Fruit fly (Drosophila melanogaster) whole organism, embryonic: ENCODE results near the gene CG6006.

Experiments
- Atf6 ChIP-seq: fragments of 200-800 bp; sonication (Bioruptor generic); IDR thresholded peaks from 2 replicates; pipeline ENCODE4 v1.3.6; 2022; ENCODE audit warnings: missing biosample characterization, missing genetic modification characterization
- CG1024 ChIP-seq: fragments of 200-800 bp; sonication (Bioruptor generic); IDR thresholded peaks from 2 replicates; pipeline ENCODE4 v1.3.6; 2022; ENCODE audit warnings: missing biosample characterization, missing genetic modification characterization
- CG10321 ChIP-seq: fragments of 200-800 bp; sonication (Bioruptor generic); IDR thresholded peaks from 2 replicates; pipeline ENCODE4 v1.3.6; 2022; ENCODE audit warnings: missing biosample characterization, missing genetic modification characterization
- CG10979 ChIP-seq: fragments of 200-800 bp; sonication (Bioruptor generic); optimal IDR thresholded peaks from 2 replicates; lab custom pipeline; 2018; ENCODE audit warnings: missing biosample characterization, mild to moderate bottlenecking, missing genetic modification characterization, moderate library complexity
- CG12104 ChIP-seq: fragments of 200-800 bp; sonication (Bioruptor generic); optimal IDR thresholded peaks from 3 replicates; lab custom pipeline; 2016; ENCODE audit warnings: missing biosample characterization, missing genetic modification characterization
- CG13296 ChIP-seq: fragments of 200-800 bp; sonication (Bioruptor generic); optimal IDR thresholded peaks from 3 replicates; lab custom pipeline; 2018; ENCODE audit warnings: missing biosample characterization, mild to moderate bottlenecking, missing genetic modification characterization
- CG14710 ChIP-seq: fragments of 200-800 bp; sonication (Bioruptor generic); optimal IDR thresholded peaks from 3 replicates; lab custom pipeline; 2019; ENCODE audit warnings: missing biosample characterization, mild to moderate bottlenecking, missing genetic modification characterization, moderate library complexity
- CG30403 ChIP-seq: fragments of 200-800 bp; sonication (Bioruptor generic); optimal IDR thresholded peaks from 3 replicates; lab custom pipeline; 2016; ENCODE audit warnings: missing biosample characterization, missing genetic modification characterization
- CG32532 ChIP-seq: fragments of 200-800 bp; sonication (Bioruptor generic); IDR thresholded peaks from 2 replicates; pipeline ENCODE4 v1.3.6; 2022; ENCODE audit warnings: missing biosample characterization, missing genetic modification characterization
- CG3407 ChIP-seq: fragments of 200-800 bp; sonication (Bioruptor generic); optimal IDR thresholded peaks from 2 replicates; lab custom pipeline; 2018; ENCODE audit warnings: missing biosample characterization, mild to moderate bottlenecking, missing genetic modification characterization
- CG3838 ChIP-seq: fragments of 200-800 bp; sonication (Bioruptor generic); optimal IDR thresholded peaks from 3 replicates; lab custom pipeline; 2016; ENCODE audit warnings: missing biosample characterization, missing genetic modification characterization
- CG5953 ChIP-seq: fragments of 200-800 bp; sonication (Bioruptor generic); IDR thresholded peaks from 2 replicates; pipeline ENCODE4 v1.3.6; 2022; ENCODE audit warnings: missing biosample characterization, missing genetic modification characterization
- CG6791 ChIP-seq: fragments of 200-800 bp; sonication (Bioruptor generic); IDR thresholded peaks from 3 replicates; pipeline ENCODE4 v1.3.6; 2022; ENCODE audit warnings: missing biosample characterization, missing genetic modification characterization; ENCODE audit not compliant: partially characterized antibody
- CG7745 ChIP-seq: fragments of 200-800 bp; sonication (Bioruptor generic); optimal IDR thresholded peaks from 2 replicates; lab custom pipeline; 2018; ENCODE audit warnings: missing biosample characterization, mild to moderate bottlenecking, missing genetic modification characterization, moderate library complexity
- CG8359 ChIP-seq: fragments of 200-800 bp; sonication (Bioruptor generic); optimal IDR thresholded peaks from 2 replicates; lab custom pipeline; 2017; ENCODE audit warnings: missing biosample characterization, mild to moderate bottlenecking, missing genetic modification characterization, borderline replicate concordance
- CG9437 ChIP-seq: fragments of 200-800 bp; sonication (Bioruptor generic); optimal IDR thresholded peaks from 2 replicates; lab custom pipeline; 2018; ENCODE audit warnings: missing biosample characterization, mild to moderate bottlenecking, missing genetic modification characterization
- CG9727 ChIP-seq: fragments of 200-800 bp; sonication (Bioruptor generic); optimal IDR thresholded peaks from 3 replicates; lab custom pipeline; 2017; ENCODE audit warnings: missing biosample characterization, mild to moderate bottlenecking, missing genetic modification characterization
- CG9876 ChIP-seq: fragments of 200-800 bp; sonication (Bioruptor generic); optimal IDR thresholded peaks from 2 replicates; lab custom pipeline; 2016; ENCODE audit warnings: missing biosample characterization, missing genetic modification characterization
- CG9932 ChIP-seq: fragments of 200-800 bp; sonication (Bioruptor generic); IDR thresholded peaks from 2 replicates; pipeline ENCODE4 v1.3.6; 2022; ENCODE audit warnings: missing biosample characterization, missing genetic modification characterization
- Doc3 ChIP-seq: fragments of 200-800 bp; sonication (Bioruptor generic); IDR thresholded peaks from 3 replicates; pipeline ENCODE4 v1.3.6; 2022; ENCODE audit warnings: missing biosample characterization, missing genetic modification characterization; ENCODE audit not compliant: partially characterized antibody
- Drgx ChIP-seq: fragments of 200-800 bp; sonication (Bioruptor generic); IDR thresholded peaks from 2 replicates; pipeline ENCODE4 v1.3.6; 2022; ENCODE audit warnings: missing biosample characterization, missing genetic modification characterization
- Elba2 ChIP-seq: fragments of 200-800 bp; sonication (Bioruptor generic); optimal IDR thresholded peaks from 3 replicates; lab custom pipeline; 2016; ENCODE audit warnings: missing biosample characterization, missing genetic modification characterization
- H2.0 ChIP-seq: fragments of 200-800 bp; sonication (Bioruptor generic); IDR thresholded peaks from 2 replicates; pipeline ENCODE4 v1.3.6; 2022; ENCODE audit warnings: missing biosample characterization, missing genetic modification characterization
- Hmr ChIP-seq: fragments of 200-800 bp; sonication (Bioruptor generic); optimal IDR thresholded peaks from 3 replicates; lab custom pipeline; 2017; ENCODE audit warnings: mild to moderate bottlenecking, missing biosample characterization, missing genetic modification reagents, missing genetic modification characterization
- Lim3 ChIP-seq: fragments of 200-800 bp; sonication (Bioruptor generic); IDR thresholded peaks from 2 replicates; pipeline ENCODE4 v1.3.6; 2022; ENCODE audit warnings: missing biosample characterization, missing genetic modification characterization
- MBD-R2 ChIP-seq: fragments of 200-800 bp; sonication (Bioruptor generic); IDR thresholded peaks from 2 replicates; pipeline ENCODE4 v1.3.6; 2022; ENCODE audit warnings: missing biosample characterization, missing genetic modification characterization
- MESR4 ChIP-seq: fragments of 200-800 bp; sonication (Bioruptor generic); optimal IDR thresholded peaks from 2 replicates; lab custom pipeline; 2018; ENCODE audit warnings: missing biosample characterization, mild to moderate bottlenecking, missing genetic modification characterization, moderate library complexity
- NfI ChIP-seq: fragments of 200-800 bp; sonication (Bioruptor generic); optimal IDR thresholded peaks from 3 replicates; lab custom pipeline; 2018; ENCODE audit warnings: missing biosample characterization, mild to moderate bottlenecking, missing genetic modification characterization, moderate library complexity
- Opbp ChIP-seq: fragments of 200-800 bp; sonication (Bioruptor generic); IDR thresholded peaks from 3 replicates; pipeline ENCODE4 v1.3.6; 2022; ENCODE audit warnings: missing biosample characterization, missing genetic modification characterization; ENCODE audit not compliant: partially characterized antibody
- Ravus ChIP-seq: fragments of 200-800 bp; sonication (Bioruptor generic); IDR thresholded peaks from 2 replicates; pipeline ENCODE4 v1.3.6; 2022; ENCODE audit warnings: missing biosample characterization, missing genetic modification characterization
- Spps ChIP-seq: fragments of 200-800 bp; sonication (Bioruptor generic); optimal IDR thresholded peaks from 2 replicates; lab custom pipeline; 2018; ENCODE audit warnings: missing biosample characterization, mild to moderate bottlenecking, missing genetic modification characterization
- Stat92E ChIP-seq, 3 experiments: fragments of >200 bp in 2 of 3; fragments of 200-800 bp in 1 of 3; sonication (Bioruptor generic) in 1 of 3; optimal IDR thresholded peaks; 2 replicates each; lab custom pipeline; 2017 to 2019; ENCODE audit warnings: missing biosample characterization in 3 of 3, missing genetic modification characterization in 3 of 3, mild to moderate bottlenecking in 1 of 3, moderate library complexity in 1 of 3
- YL-1 ChIP-seq: fragments of 200-800 bp; sonication (Bioruptor generic); optimal IDR thresholded peaks from 3 replicates; lab custom pipeline; 2017; ENCODE audit warnings: missing biosample characterization, mild to moderate bottlenecking, missing genetic modification characterization
- cwo ChIP-seq: fragments of 200-800 bp; sonication (Bioruptor generic); optimal IDR thresholded peaks from 3 replicates; lab custom pipeline; 2017; ENCODE audit warnings: missing biosample characterization, missing genetic modification characterization, mild to moderate bottlenecking, moderate library complexity, missing genetic modification reagents
- dmrt99B ChIP-seq: fragments of 200-800 bp; sonication (Bioruptor generic); optimal IDR thresholded peaks from 2 replicates; lab custom pipeline; 2018; ENCODE audit warnings: missing biosample characterization, mild to moderate bottlenecking, missing genetic modification characterization, moderate library complexity
- fd3F ChIP-seq: fragments of 200-800 bp; sonication (Bioruptor generic); optimal IDR thresholded peaks from 2 replicates; lab custom pipeline; 2018; ENCODE audit warnings: missing biosample characterization, mild to moderate bottlenecking, missing genetic modification characterization, moderate library complexity
- grau ChIP-seq: fragments of 200-800 bp; optimal IDR thresholded peaks from 3 replicates; lab custom pipeline; 2019; ENCODE audit warnings: missing biosample characterization, mild to moderate bottlenecking, missing genetic modification characterization, moderate library complexity
- hbn ChIP-seq: fragments of 200-800 bp; sonication (Bioruptor generic); IDR thresholded peaks from 2 replicates; pipeline ENCODE4 v1.3.6; 2022; ENCODE audit warnings: missing biosample characterization, missing genetic modification characterization; ENCODE audit not compliant: partially characterized antibody
- her ChIP-seq: fragments of 200-800 bp; sonication (Bioruptor generic); optimal IDR thresholded peaks from 2 replicates; lab custom pipeline; 2016; ENCODE audit warnings: missing biosample characterization, missing genetic modification characterization
- kah ChIP-seq: fragments of 200-800 bp; sonication (Bioruptor generic); optimal IDR thresholded peaks from 2 replicates; lab custom pipeline; 2018; ENCODE audit warnings: missing biosample characterization, mild to moderate bottlenecking, missing genetic modification characterization
- lbe ChIP-seq: fragments of 200-800 bp; sonication (Bioruptor generic); optimal IDR thresholded peaks from 2 replicates; lab custom pipeline; 2016; ENCODE audit warnings: missing biosample characterization, mild to moderate bottlenecking, missing genetic modification characterization
- odd ChIP-seq: fragments of 200-800 bp; sonication (Bioruptor generic); optimal IDR thresholded peaks from 2 replicates; lab custom pipeline; 2017; ENCODE audit warnings: missing biosample characterization, mild to moderate bottlenecking, missing genetic modification characterization
- pum ChIP-seq: fragments of 200-800 bp; sonication (Bioruptor generic); optimal IDR thresholded peaks from 2 replicates; lab custom pipeline; 2016; ENCODE audit warnings: missing biosample characterization, missing genetic modification characterization
- ssp ChIP-seq: fragments of 200-800 bp; sonication (Bioruptor generic); IDR thresholded peaks from 2 replicates; pipeline ENCODE4 v1.3.6; 2022; ENCODE audit warnings: missing biosample characterization, missing genetic modification characterization
- trem ChIP-seq: fragments of 200-800 bp; optimal IDR thresholded peaks from 3 replicates; lab custom pipeline; 2019; ENCODE audit warnings: missing biosample characterization, mild to moderate bottlenecking, missing genetic modification characterization, moderate library complexity
- tup ChIP-seq: fragments of 200-800 bp; sonication (Bioruptor generic); optimal IDR thresholded peaks from 2 replicates; lab custom pipeline; 2016; ENCODE audit warnings: missing biosample characterization, mild to moderate bottlenecking, missing genetic modification characterization, moderate library complexity
- zfh1 ChIP-seq: fragments of 200-800 bp; sonication (Bioruptor generic); IDR thresholded peaks from 3 replicates; pipeline ENCODE4 v1.3.6; 2022; ENCODE audit warnings: missing biosample characterization, missing genetic modification characterization

CG6006 gene

DNA sequence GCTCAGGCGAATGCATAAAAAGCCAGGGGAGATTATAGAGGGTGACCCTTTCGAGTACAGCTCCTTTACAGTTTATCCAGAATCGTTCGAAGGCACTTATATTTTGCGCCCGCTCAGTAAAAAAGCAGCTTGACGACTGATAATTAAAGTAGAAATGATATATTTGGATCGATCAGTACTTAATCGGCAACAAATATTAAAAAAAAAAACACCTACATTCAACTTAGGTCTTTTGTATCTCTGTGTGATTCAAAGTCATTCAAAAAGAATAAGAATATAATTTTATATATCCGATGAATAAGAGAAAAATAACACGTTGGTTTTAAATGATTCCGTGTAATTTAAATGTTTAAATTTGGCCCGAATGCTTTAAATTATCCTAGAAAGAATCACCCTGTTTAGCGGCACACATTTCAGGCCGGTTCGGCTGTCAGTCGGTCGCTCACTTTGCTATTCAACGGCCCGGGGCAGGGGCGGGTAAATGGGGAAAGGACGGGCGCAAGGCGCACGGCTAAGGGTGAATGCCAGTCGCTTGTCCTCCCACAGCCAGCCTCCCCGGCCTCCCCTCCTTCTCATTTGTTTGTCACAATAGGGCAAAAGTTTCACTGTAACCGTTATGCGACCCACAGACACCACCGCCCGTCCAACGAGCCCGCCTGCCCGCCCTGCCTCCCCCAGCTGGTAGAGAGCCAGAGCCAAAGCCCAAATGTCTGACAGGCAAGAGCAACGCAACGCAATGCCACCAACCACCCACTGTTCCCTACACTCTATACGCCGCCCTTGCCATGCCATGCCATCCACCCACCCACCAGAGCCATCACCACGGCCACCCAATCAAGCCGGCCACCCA is 58.3 kb downstream of the CG6006 start (continued):
- TF ChIP-seq Hmr (GFP tag; lab: Kevin White, UChicago): peak; percentile 70
- TF ChIP-seq CG30403 (GFP tag; lab: Kevin White, UChicago): peak; percentile 56
- no peak for TF ChIP-seq her (GFP tag; lab: Kevin White, UChicago)
- no peak for TF ChIP-seq Doc3
- peak; percentile 51 for TF ChIP-seq CG3407 (GFP tag; lab: Kevin White, UChicago)
- TF ChIP-seq grau (tag; lab: Kevin White, UChicago): peak; percentile 30
- no peak for TF ChIP-seq CG3838 (GFP tag; lab: Kevin White, UChicago)
- TF ChIP-seq MBD-R2 (GFP tag; lab: Robert Waterston, UW): 0 out of 2 replicates have a peak, but pooled peaks have one; percentile 11
- TF ChIP-seq CG9437 (GFP tag; lab: Kevin White, UChicago): peak; percentile 31
- no peak for TF ChIP-seq CG10321 (GFP tag; lab: Robert Waterston, UW)
- no peak for TF ChIP-seq CG1024
- TF ChIP-seq NfI (GFP tag; lab: Kevin White, UChicago): peak; percentile 27
- peak; percentile 62 for TF ChIP-seq CG12104 (GFP tag; lab: Kevin White, UChicago)
- TF ChIP-seq Opbp (GFP tag; lab: Robert Waterston, UW): no peak
- TF ChIP-seq Spps (tag; lab: Kevin White, UChicago): no peak
- no peak for TF ChIP-seq hbn (GFP tag; lab: Robert Waterston, UW)
- TF ChIP-seq CG32532: peak; percentile 6; the same call in 1 of the 2 replicates

DNA sequence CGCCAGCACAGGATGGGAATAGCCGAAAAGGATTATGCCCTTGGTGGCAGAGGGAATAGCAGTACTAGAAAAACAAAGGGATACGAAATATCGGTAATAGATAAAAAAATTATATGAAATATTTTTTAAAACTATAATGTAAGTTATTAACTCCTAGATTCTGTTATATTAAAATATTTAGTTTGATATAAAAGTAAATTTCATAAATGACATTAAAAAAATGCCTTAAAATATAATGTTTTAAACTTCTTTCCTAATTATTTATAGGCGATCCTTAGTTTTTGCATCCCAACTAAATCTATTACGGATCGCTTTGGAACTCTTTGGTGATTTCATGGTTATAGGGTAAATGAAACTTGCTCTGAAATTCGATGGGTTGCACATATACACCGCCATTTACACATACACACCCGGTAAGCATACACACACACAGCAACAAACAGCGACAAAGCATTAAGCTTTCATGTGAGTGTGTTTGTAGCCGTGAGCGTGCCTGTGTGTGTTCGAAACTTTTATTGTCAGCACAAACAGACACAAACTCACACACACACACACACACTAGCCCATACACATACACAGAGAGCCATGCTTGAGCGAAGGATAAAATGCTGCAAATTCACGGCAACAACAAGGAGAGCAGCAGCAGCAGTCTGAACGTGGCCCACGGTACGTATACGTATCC is 59.2 kb downstream of the CG6006 start:
- no peak for TF ChIP-seq Ravus (GFP tag; lab: Robert Waterston, UW)
- peak; percentile 44 for TF ChIP-seq cwo (GFP tag; lab: Kevin White, UChicago)
- TF ChIP-seq CG14710 (tag; lab: Kevin White, UChicago): no peak
- no peak for TF ChIP-seq CG9932
- no peak for TF ChIP-seq Atf6 (GFP tag; lab: Robert Waterston, UW)
- TF ChIP-seq trem (tag; lab: Kevin White, UChicago): no peak
- no peak for TF ChIP-seq kah
- TF ChIP-seq Stat92E (GFP tag; optimal IDR thresholded peaks at IDR 0.05; lab: Kevin White, UChicago): no peak
- no peak for TF ChIP-seq Elba2 (GFP tag; lab: Kevin White, UChicago)
- no peak for TF ChIP-seq tup (GFP tag; lab: Kevin White, UChicago)
- no peak for TF ChIP-seq Drgx (GFP tag; lab: Robert Waterston, UW)
- TF ChIP-seq CG6791 (GFP tag; lab: Robert Waterston, UW): no peak
- no peak for TF ChIP-seq MESR4 (GFP tag; lab: Kevin White, UChicago)
- TF ChIP-seq H2.0 (GFP tag; lab: Robert Waterston, UW): no peak
- TF ChIP-seq CG9437 (GFP tag; lab: Kevin White, UChicago): peak; percentile 33
- peak; percentile 24 for TF ChIP-seq CG9727 (GFP tag; lab: Kevin White, UChicago)
- no peak for TF ChIP-seq CG8359
- TF ChIP-seq fd3F (GFP tag; lab: Kevin White, UChicago): no peak
- no peak for TF ChIP-seq CG5953 (GFP tag; lab: Robert Waterston, UW)
- TF ChIP-seq CG7745 (tag; lab: Kevin White, UChicago): no peak
- no peak for TF ChIP-seq lbe
- no peak for TF ChIP-seq zfh1 (GFP tag; lab: Robert Waterston, UW)
- peak; percentile 28 for TF ChIP-seq CG13296 (GFP tag; lab: Kevin White, UChicago)
- no peak for TF ChIP-seq YL-1 (GFP tag; lab: Kevin White, UChicago)
- no peak for TF ChIP-seq CG9876 (GFP tag; lab: Kevin White, UChicago)
- TF ChIP-seq Lim3 (GFP tag; lab: Robert Waterston, UW): no peak
- no peak for TF ChIP-seq odd
- TF ChIP-seq CG10979 (tag; lab: Kevin White, UChicago): peak; percentile 14
- no peak for TF ChIP-seq ssp
- TF ChIP-seq dmrt99B (tag; lab: Kevin White, UChicago): peak; percentile 55
- no peak for TF ChIP-seq pum
